Worm (Caenorhabditis elegans) whole organism, L2 larva: ENCODE data around the gene spp-18.
A peak's percentile ranks its signal among the peaks of the same experiment; 100 is the strongest.
"Not testable (repeated sequence)": the region's sequence is repeated elsewhere in the genome, so short reads cannot be mapped to it uniquely, and the experiment has no call there.

Source experiments
- C34F6.9 ChIP-seq: fragments of 150-350 bp; optimal IDR thresholded peaks from 2 replicates; lab custom pipeline; 2014; ENCODE audit warnings: missing biosample characterization, missing genetic modification characterization
- F13H6.1 ChIP-seq: sonication (generic microtip); optimal IDR thresholded peaks from 2 replicates; lab custom pipeline; 2016; ENCODE audit warnings: missing genetic modification characterization, missing compliant biosample characterization
- R02D3.7 ChIP-seq: fragments of 150-350 bp; optimal IDR thresholded peaks from 2 replicates; lab custom pipeline; 2014; ENCODE audit warnings: missing biosample characterization, missing genetic modification characterization
- ZK546.5 ChIP-seq: sonication (generic microtip); optimal IDR thresholded peaks from 2 replicates; lab custom pipeline; 2017; ENCODE audit warnings: missing biosample characterization, missing genetic modification characterization
- alr-1 ChIP-seq: fragments of 150-350 bp; optimal IDR thresholded peaks from 2 replicates; lab custom pipeline; 2014; ENCODE audit warnings: missing biosample characterization, missing genetic modification characterization
- aly-2 ChIP-seq: fragments of 150-350 bp; optimal IDR thresholded peaks from 2 replicates; lab custom pipeline; 2014; ENCODE audit warnings: missing biosample characterization, missing genetic modification characterization
- blmp-1 ChIP-seq: sonication (generic microtip); optimal IDR thresholded peaks from 2 replicates; lab custom pipeline; 2017; ENCODE audit warnings: missing genetic modification characterization, mild to moderate bottlenecking, missing compliant biosample characterization, antibody characterized with exemption, moderate library complexity; ENCODE audit not compliant: insufficient read depth
- ceh-16 ChIP-seq: fragments of 150-350 bp; optimal IDR thresholded peaks from 2 replicates; lab custom pipeline; 2014; ENCODE audit warnings: missing biosample characterization, missing genetic modification characterization
- crh-2 ChIP-seq: sonication (generic microtip); optimal IDR thresholded peaks from 2 replicates; lab custom pipeline; 2017; ENCODE audit warnings: missing biosample characterization, missing genetic modification characterization
- dmd-4 ChIP-seq: sonication (generic microtip); optimal IDR thresholded peaks from 2 replicates; lab custom pipeline; 2017; ENCODE audit warnings: missing biosample characterization, missing genetic modification characterization
- egl-27 ChIP-seq: sonication (generic microtip); optimal IDR thresholded peaks from 3 replicates; lab custom pipeline; 2017; ENCODE audit warnings: missing biosample characterization, missing genetic modification reagents, missing genetic modification characterization
- elt-1 ChIP-seq: fragments of 150-350 bp; optimal IDR thresholded peaks from 2 replicates; lab custom pipeline; 2014; ENCODE audit warnings: missing biosample characterization, missing genetic modification characterization
- fos-1 ChIP-seq: fragments of 150-350 bp; optimal IDR thresholded peaks from 2 replicates; lab custom pipeline; 2014; ENCODE audit warnings: missing biosample characterization, missing genetic modification characterization
- lin-11 ChIP-seq: fragments of 150-350 bp; sonication (generic microtip); optimal IDR thresholded peaks from 2 replicates; lab custom pipeline; 2014; ENCODE audit warnings: missing biosample characterization, missing genetic modification characterization, inconsistent platforms, mixed read lengths
- mab-5 ChIP-seq: fragments of 150-350 bp; optimal IDR thresholded peaks from 2 replicates; lab custom pipeline; 2014; ENCODE audit warnings: missing biosample characterization, missing genetic modification characterization
- mdl-1 ChIP-seq, 2 experiments: fragments of 150-350 bp in 1 of 2; sonication (generic microtip) in 1 of 2; optimal IDR thresholded peaks; 2 replicates each; lab custom pipeline; 2017; ENCODE audit warnings: missing biosample characterization in 2 of 2, missing genetic modification characterization in 2 of 2
- nhr-10 ChIP-seq: sonication (generic microtip); optimal IDR thresholded peaks from 2 replicates; lab custom pipeline; 2017; ENCODE audit warnings: missing biosample characterization, missing genetic modification characterization
- nhr-11 ChIP-seq: fragments of 150-350 bp; optimal IDR thresholded peaks from 2 replicates; lab custom pipeline; 2014; ENCODE audit warnings: missing biosample characterization, missing genetic modification characterization
- nhr-12 ChIP-seq: fragments of 150-350 bp; optimal IDR thresholded peaks from 2 replicates; lab custom pipeline; 2014; ENCODE audit warnings: missing biosample characterization, missing genetic modification characterization
- nhr-23 ChIP-seq: fragments of 150-350 bp; optimal IDR thresholded peaks from 2 replicates; lab custom pipeline; 2014; ENCODE audit warnings: missing biosample characterization, missing genetic modification reagents, missing genetic modification characterization
- nhr-237 ChIP-seq: fragments of 150-350 bp; optimal IDR thresholded peaks from 2 replicates; lab custom pipeline; 2014; ENCODE audit warnings: missing biosample characterization, missing genetic modification characterization
- nhr-25 ChIP-seq: fragments of 150-350 bp; sonication (generic microtip); optimal IDR thresholded peaks from 3 replicates; lab custom pipeline; 2014; ENCODE audit warnings: missing biosample characterization, missing genetic modification characterization
- nhr-6 ChIP-seq: fragments of 150-350 bp; optimal IDR thresholded peaks from 2 replicates; lab custom pipeline; 2014; ENCODE audit warnings: missing biosample characterization, missing genetic modification characterization
- nhr-77 ChIP-seq: fragments of 150-350 bp; optimal IDR thresholded peaks from 2 replicates; lab custom pipeline; 2014; ENCODE audit warnings: missing biosample characterization, missing genetic modification characterization
- peb-1 ChIP-seq: fragments of 150-350 bp; optimal IDR thresholded peaks from 2 replicates; lab custom pipeline; 2014; ENCODE audit warnings: missing biosample characterization, missing genetic modification characterization
- sma-3 ChIP-seq: sonication (generic microtip); optimal IDR thresholded peaks from 2 replicates; lab custom pipeline; 2016; ENCODE audit warnings: missing genetic modification reagents, missing genetic modification characterization, missing compliant biosample characterization
- sma-9 ChIP-seq, 2 experiments: fragments of 150-350 bp in 1 of 2; sonication (generic microtip) in 1 of 2; optimal IDR thresholded peaks; 2 replicates each; lab custom pipeline; 2014 to 2016; ENCODE audit warnings: missing genetic modification characterization in 2 of 2, mild to moderate bottlenecking in 1 of 2, missing biosample characterization in 1 of 2, missing compliant biosample characterization in 1 of 2, missing genetic modification reagents in 1 of 2, moderate library complexity in 1 of 2
- ztf-1 ChIP-seq: fragments of 200-800 bp; sonication (Bioruptor generic); conservative IDR thresholded peaks from 2 replicates; pipeline ENCODE4 v1.3.6; 2022; ENCODE audit warnings: missing genetic modification characterization, missing compliant biosample characterization
- ztf-11 ChIP-seq: sonication (generic microtip); optimal IDR thresholded peaks from 2 replicates; lab custom pipeline; 2017; ENCODE audit warnings: missing biosample characterization, missing genetic modification characterization

spp-18 gene

ce11 chrIV:9592413-9592812 is 1.1 kb upstream of the spp-18 start, which contains the start of gene pei-1:
TSS of gene pei-1 (minus strand) at chrIV:9592513.
- no peak for TF ChIP-seq ZK546.5 (tag; lab: Kevin White, UChicago)
- no peak for TF ChIP-seq nhr-237 (tag; lab: Kevin White, UChicago)

- not testable (repeated sequence) for TF ChIP-seq nhr-12, mab-5, nhr-25 (tag; lab: Kevin White, UChicago)
Measured at ce11 chrIV:9595779-9596406, 2.4 kb downstream of the spp-18 start, which contains the start of the genes F27C8.3 and F27C8.2. TSS of gene F27C8.3 (minus strand) at chrIV:9595879. TSS of gene F27C8.2 (plus strand) at chrIV:9596356.

- TF ChIP-seq blmp-1 (tag; lab: Kevin White, UChicago) (no peak), aly-2 (tag; lab: Kevin White, UChicago) (no peak), egl-27 (tag; lab: Kevin White, UChicago) (no peak), ztf-1 (GFP tag; lab: Robert Waterston, UW) (no peak), sma-3 (GFP tag; lab: Kevin White, UChicago) (no peak), nhr-25 (tag; lab: Kevin White, UChicago) (no peak), mdl-1 (tag; optimal IDR thresholded peaks at IDR 0.05; lab: Kevin White, UChicago) (no peak), nhr-10 (tag; lab: Kevin White, UChicago) (no peak), nhr-6 (tag; lab: Kevin White, UChicago) (no peak), ZK546.5 (tag; lab: Kevin White, UChicago) (no peak), peb-1 (no peak), R02D3.7 (no peak), F13H6.1 (no peak), C34F6.9 (no peak), ztf-11 (tag; lab: Kevin White, UChicago) (no peak), lin-11 (tag; lab: Kevin White, UChicago) (no peak), nhr-77 (tag; lab: Kevin White, UChicago) (no peak), alr-1 (no peak), elt-1 (no peak)
Measured at ce11 chrIV:9601595-9601994, 8.1 kb downstream of the spp-18 start, which contains the start of gene aat-1. TSS of gene aat-1 (minus strand) at chrIV:9601695.

- TF ChIP-seq ceh-16 (tag; lab: Kevin White, UChicago) (peak; percentile 39), fos-1 (tag; lab: Kevin White, UChicago) (no peak)
- TF ChIP-seq, all 48 proteins: peak for 1
Measured at ce11 chrIV:9607945-9608344, 14.4 kb downstream of the spp-18 start.

ce11 chrIV:9609095-9609494 is 15.6 kb downstream of the spp-18 start:
- TF ChIP-seq elt-1 (peak; percentile 40), nhr-11 (tag; lab: Kevin White, UChicago) (no peak)

ce11 chrIV:9610923-9611322 is 17.4 kb downstream of the spp-18 start:
- TF ChIP-seq sma-9 (GFP tag; optimal IDR thresholded peaks at IDR 0.05; lab: Kevin White, UChicago) (no peak), sma-9 (tag; optimal IDR thresholded peaks at IDR 0.05; lab: Kevin White, UChicago) (no peak), dmd-4 (tag; lab: Kevin White, UChicago) (no peak), crh-2 (peak; percentile 37), elt-1 (peak; percentile 26)

ce11 chrIV:9613072-9613590 is 19.6 kb downstream of the spp-18 start:
- TF ChIP-seq R02D3.7 (no peak), nhr-23 (tag; lab: Kevin White, UChicago) (peak; percentile 97), elt-1 (peak; percentile 60)
